Worm (Caenorhabditis elegans): ENCODE measurements around the gene fbxa-163.

DNA sequence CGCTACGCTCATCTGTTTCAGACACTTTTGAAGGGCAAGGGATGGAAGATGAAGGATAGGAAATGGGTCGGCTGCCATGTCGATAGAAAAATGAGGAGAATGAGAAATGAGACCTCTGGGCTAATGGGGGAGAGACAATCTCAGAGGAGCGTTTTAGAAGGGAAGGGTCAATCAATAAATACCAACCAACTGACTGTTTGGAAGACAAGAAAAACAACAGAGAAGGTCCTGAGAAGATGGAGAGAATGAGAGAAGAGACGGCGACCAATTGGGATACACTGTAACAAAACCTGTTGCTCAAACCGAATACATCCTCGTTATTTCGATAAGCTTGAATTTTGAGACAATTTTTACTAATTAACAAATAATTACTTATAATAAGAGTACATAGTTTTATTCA, 42.9 kb upstream of the fbxa-163 start, which contains the start of gene fbxb-15:
- TF ChIP-seq nhr-11 (tag; optimal IDR thresholded peaks at IDR 0.05) (no peak), unc-130 (tag; optimal IDR thresholded peaks at IDR 0.05) (no peak)

Measured in whole organism, L1 larva.